Fruit fly (Drosophila melanogaster) whole organism, wandering third instar larva: ENCODE measurements around the gene Bgb.

Experiments
- Abd-B ChIP-seq: fragments of >200 bp; optimal IDR thresholded peaks from 2 replicates; lab custom pipeline; 2017; ENCODE audit warnings: missing biosample characterization, missing genetic modification characterization
- GATAd ChIP-seq: sonication (Bioruptor generic); optimal IDR thresholded peaks from 2 replicates; lab custom pipeline; 2016; ENCODE audit warnings: missing biosample characterization, missing genetic modification characterization
- HLH106 ChIP-seq: fragments of 200-800 bp; optimal IDR thresholded peaks from 3 replicates; lab custom pipeline; 2019; ENCODE audit warnings: missing biosample characterization, mild to moderate bottlenecking, missing genetic modification characterization, moderate library complexity
- Hr83 ChIP-seq: fragments of 200-300 bp; sonication (Bioruptor generic); optimal IDR thresholded peaks from 2 replicates; lab custom pipeline; 2016; ENCODE audit warnings: missing biosample characterization, mild to moderate bottlenecking, missing genetic modification characterization, moderate library complexity; ENCODE audit not compliant: poor library complexity, severe bottlenecking
- Rel ChIP-seq, 2 experiments: fragments of 200-800 bp; sonication (Bioruptor generic) in 1 of 2; optimal IDR thresholded peaks; 2 replicates in 1 of 2; 3 replicates in 1 of 2; lab custom pipeline; 2016 to 2019; ENCODE audit warnings: mild to moderate bottlenecking in 2 of 2, missing biosample characterization in 2 of 2, missing genetic modification characterization in 2 of 2, moderate library complexity in 1 of 2
- dl ChIP-seq, 2 experiments: fragments of 175-275, 200-275 bp in 1 of 2; fragments of 200-275 bp in 1 of 2; sonication (Bioruptor generic); optimal IDR thresholded peaks; lab custom pipeline; 2018; ENCODE audit warnings: mild to moderate bottlenecking in 2 of 2, missing biosample characterization in 2 of 2, missing genetic modification characterization in 2 of 2, moderate library complexity in 2 of 2; ENCODE audit not compliant: partially characterized antibody in 2 of 2, insufficient read depth in 1 of 2
- dsf ChIP-seq: sonication (Bioruptor generic); optimal IDR thresholded peaks from 2 replicates; lab custom pipeline; 2016; ENCODE audit warnings: missing biosample characterization, missing genetic modification characterization, borderline replicate concordance
- ey ChIP-seq: fragments of 200-800 bp; sonication (Bioruptor generic); optimal IDR thresholded peaks from 2 replicates; lab custom pipeline; 2016; ENCODE audit warnings: missing biosample characterization, missing genetic modification characterization
- psq ChIP-seq: fragments of 200-800 bp; sonication (Bioruptor generic); optimal IDR thresholded peaks from 3 replicates; lab custom pipeline; 2017; ENCODE audit warnings: missing biosample characterization, mild to moderate bottlenecking, missing genetic modification characterization, moderate library complexity
- usp ChIP-seq: fragments of >200 bp; optimal IDR thresholded peaks from 2 replicates; lab custom pipeline; 2017; ENCODE audit warnings: missing biosample characterization, missing genetic modification characterization
- woc ChIP-seq: sonication (Bioruptor generic); optimal IDR thresholded peaks from 2 replicates; lab custom pipeline; 2016; ENCODE audit warnings: missing biosample characterization, mild to moderate bottlenecking, missing genetic modification characterization

DNA sequence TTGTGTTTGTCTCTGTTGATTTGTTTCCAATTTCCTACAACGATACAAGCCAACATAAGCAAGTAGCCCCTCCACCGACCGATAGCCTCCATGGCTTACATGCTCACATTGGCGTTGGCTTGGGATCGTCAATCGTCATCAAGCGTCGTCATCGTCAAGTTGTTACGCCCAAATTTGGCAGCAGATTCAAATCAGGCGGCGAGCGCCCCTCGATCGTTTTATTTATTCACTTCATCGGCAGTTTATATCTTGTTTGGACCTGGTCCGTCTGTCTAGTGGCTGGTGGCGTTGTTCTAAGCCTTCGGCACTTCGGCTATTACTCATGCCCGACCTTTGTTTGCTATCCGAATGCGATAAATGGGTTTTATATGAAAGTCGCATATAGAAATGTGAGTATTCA lies 49.3 kb upstream of the Bgb start:
- TF ChIP-seq usp (GFP tag; lab: Kevin White, UChicago) (no peak), ey (no peak), Hr83 (GFP tag; lab: Kevin White, UChicago) (no peak), Abd-B (GFP tag; lab: Kevin White, UChicago) (no peak), HLH106 (tag; lab: Kevin White, UChicago) (no peak), GATAd (no peak), dl (GFP tag; optimal IDR thresholded peaks at IDR 0.05; lab: Kevin White, UChicago; ENCODE audit: insufficient read depth in 1 of 2, partially characterized antibody in 2 of 2) (no peak), dsf (GFP tag; lab: Kevin White, UChicago) (no peak), psq (GFP tag; lab: Kevin White, UChicago) (no peak), woc (GFP tag; lab: Kevin White, UChicago) (no peak), Rel (GFP tag; optimal IDR thresholded peaks at IDR 0.05; lab: Kevin White, UChicago) (no peak), Rel (tag; optimal IDR thresholded peaks at IDR 0.05; lab: Kevin White, UChicago) (no peak)
